Worm (Caenorhabditis elegans): ENCODE data around the gene josd-1.

josd-1 gene

DNA sequence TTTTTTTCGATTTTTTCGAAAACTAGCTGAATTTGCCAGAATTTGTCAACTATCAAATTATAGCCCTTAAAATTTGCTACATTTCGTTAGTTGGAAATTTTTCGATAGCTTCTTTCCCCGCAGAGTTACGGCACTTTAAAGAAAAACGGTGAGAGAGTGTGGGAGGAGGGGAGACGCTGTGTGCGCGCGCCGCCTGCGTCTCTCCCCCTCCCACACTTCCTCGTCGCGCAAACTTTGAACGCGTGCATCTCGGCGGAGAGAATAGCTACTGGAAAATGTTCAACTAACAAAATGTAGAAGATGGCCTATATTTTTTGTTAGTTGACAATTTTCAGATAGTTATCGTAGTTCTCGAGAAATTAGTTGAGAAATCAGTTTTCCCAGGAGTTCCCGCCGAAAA is 30.2 kb downstream of the josd-1 start:
- no peak for TF ChIP-seq ceh-91 (GFP tag; IDR thresholded peaks at IDR 0.05)
- no peak for TF ChIP-seq egrh-3 (GFP tag; IDR thresholded peaks at IDR 0.05)
- TF ChIP-seq hmg-1.2 (GFP tag; IDR thresholded peaks at IDR 0.05) = peak; percentile 86
- peak; percentile 51 for TF ChIP-seq zfh-2 (GFP tag; conservative IDR thresholded peaks at IDR 0.05)

DNA sequence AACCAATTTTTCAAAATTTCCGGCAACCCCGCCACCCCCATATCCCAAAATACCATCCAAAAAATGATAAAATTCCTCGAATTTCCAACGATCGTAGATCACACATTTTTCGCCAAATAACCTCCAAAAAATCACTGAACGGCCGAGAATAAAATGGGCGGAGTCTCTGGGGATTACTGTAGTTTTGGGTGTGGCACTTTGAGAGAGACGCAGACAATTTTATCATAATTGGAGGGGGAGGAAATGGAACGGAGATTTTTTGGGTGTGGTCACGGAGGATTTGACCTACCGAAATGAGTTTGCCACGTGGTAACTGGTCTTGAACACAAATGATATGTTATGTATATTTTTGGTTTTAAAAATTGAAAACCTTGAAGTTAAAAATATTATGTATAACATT is 32.0 kb downstream of the josd-1 start:
- TF ChIP-seq hlh-12 (tag; optimal IDR thresholded peaks at IDR 0.05) (no peak), ztf-3 (GFP tag; optimal IDR thresholded peaks at IDR 0.05) (no peak), aptf-2 (GFP tag; conservative IDR thresholded peaks at IDR 0.05) (no peak), ZK185.1 (tag; optimal IDR thresholded peaks at IDR 0.05; ENCODE audit: poor library complexity, severe bottlenecking) (no peak), tlf-1 (GFP tag; optimal IDR thresholded peaks at IDR 0.05) (no peak)

DNA sequence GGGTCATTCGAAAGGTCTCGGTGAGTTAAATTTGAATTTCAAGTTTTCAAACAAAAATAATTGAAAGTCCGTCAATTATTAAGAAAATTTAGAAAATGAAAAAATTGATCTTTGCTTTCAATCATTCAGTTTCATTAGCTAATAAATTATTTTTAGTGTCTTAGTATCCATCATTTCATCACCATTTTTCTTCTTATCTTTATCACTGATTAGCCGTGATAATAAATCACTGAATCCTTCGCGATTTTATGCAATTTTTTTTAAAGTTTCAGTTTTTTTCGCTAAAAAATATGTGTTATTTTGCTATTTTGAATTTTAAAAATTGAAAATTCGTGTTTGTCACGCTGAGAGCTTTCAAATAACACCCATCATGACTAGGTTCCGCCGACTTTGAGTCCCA is 32.6 kb downstream of the josd-1 start:
- TF ChIP-seq egrh-3 (GFP tag; IDR thresholded peaks at IDR 0.05) (no peak), madf-8 (GFP tag; conservative IDR thresholded peaks at IDR 0.05) (no peak), B0336.3 (GFP tag; IDR thresholded peaks at IDR 0.05) (no peak), hlh-26 (GFP tag; conservative IDR thresholded peaks at IDR 0.05) (no peak), Y79H2A.3 (GFP tag; conservative IDR thresholded peaks at IDR 0.05) (no peak), F57C9.4 (tag; optimal IDR thresholded peaks at IDR 0.05) (no peak)

DNA sequence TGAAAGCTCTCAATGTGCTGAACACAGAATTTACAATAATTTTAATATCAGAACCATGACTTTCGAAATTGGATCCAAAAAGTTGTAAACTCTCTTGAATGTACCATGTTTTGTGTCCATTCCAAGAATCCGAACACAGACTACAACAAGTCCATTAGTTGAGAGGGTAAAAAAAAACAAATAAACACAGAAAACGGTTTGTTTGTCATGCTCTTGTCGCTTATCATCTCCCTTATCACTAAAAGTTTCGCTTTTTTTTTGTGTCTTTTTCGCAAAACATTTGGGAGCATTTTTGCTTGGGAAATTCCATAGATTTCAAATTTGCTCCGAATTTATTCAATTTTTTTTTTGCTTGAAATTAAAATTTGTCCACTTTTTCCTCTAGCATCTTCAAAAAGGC is 33.1 kb downstream of the josd-1 start:
- TF ChIP-seq tbp1 (GFP tag; optimal IDR thresholded peaks at IDR 0.05) (no peak), F49E8.2 (tag; optimal IDR thresholded peaks at IDR 0.05; ENCODE audit: insufficient read depth) (no peak), ztf-22 (GFP tag; optimal IDR thresholded peaks at IDR 0.05) (no peak), ceh-58 (GFP tag; IDR thresholded peaks at IDR 0.05) (no peak), egl-44 (GFP tag; IDR thresholded peaks at IDR 0.05) (no peak), dox-1 (GFP tag; IDR thresholded peaks at IDR 0.05) (no peak), F55B11.4 (tag; optimal IDR thresholded peaks at IDR 0.05; ENCODE audit: borderline replicate concordance, insufficient read depth) (no peak), snpc-4 (GFP tag; optimal IDR thresholded peaks at IDR 0.05) (no peak), snpc-4 (tag; optimal IDR thresholded peaks at IDR 0.05) (no peak), unc-130 (GFP tag; optimal IDR thresholded peaks at IDR 0.05) (no peak), hsf-1 (GFP tag; IDR thresholded peaks at IDR 0.05) (no peak), xnd-1 (tag; optimal IDR thresholded peaks at IDR 0.05) (no peak), T26A5.8 (tag; optimal IDR thresholded peaks at IDR 0.05) (no peak), unc-62 (GFP tag; optimal IDR thresholded peaks at IDR 0.05) (no peak), F52B5.7 (tag; optimal IDR thresholded peaks at IDR 0.05) (no peak), hlh-26 (GFP tag; conservative IDR thresholded peaks at IDR 0.05) (no peak), ztf-26 (tag; optimal IDR thresholded peaks at IDR 0.05) (no peak)

DNA sequence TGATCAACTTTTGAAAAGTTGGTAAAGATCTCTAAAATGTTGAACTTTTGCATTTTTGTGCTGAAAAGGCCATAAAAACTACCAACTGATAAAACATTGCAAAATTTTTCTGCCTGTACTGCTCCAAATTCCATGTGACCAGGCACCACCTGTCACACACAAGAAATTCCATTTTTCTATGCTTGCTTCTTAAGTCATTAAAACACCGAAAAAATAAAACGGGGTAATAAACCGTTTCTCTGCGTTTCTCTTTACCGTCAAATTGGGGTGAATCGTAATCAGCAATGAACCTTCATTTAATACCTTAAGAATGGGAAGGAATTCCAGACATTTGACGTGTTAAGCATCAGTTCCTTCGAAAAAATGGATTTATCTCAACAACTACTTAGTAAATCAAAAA is 33.8 kb downstream of the josd-1 start:
- no peak for TF ChIP-seq snpc-1.1 (tag; optimal IDR thresholded peaks at IDR 0.05; ENCODE audit: insufficient read depth)
- TF ChIP-seq ztf-3 (GFP tag; optimal IDR thresholded peaks at IDR 0.05) = no peak
- no peak for TF ChIP-seq nfya-2 (GFP tag; IDR thresholded peaks at IDR 0.05)
- no peak for TF ChIP-seq sptf-2 (GFP tag; optimal IDR thresholded peaks at IDR 0.05)
- peak; percentile 74 for TF ChIP-seq unc-62 (GFP tag; optimal IDR thresholded peaks at IDR 0.05)
- TF ChIP-seq fkh-3 (tag; optimal IDR thresholded peaks at IDR 0.05) = no peak
- no peak for TF ChIP-seq hlh-26 (GFP tag; conservative IDR thresholded peaks at IDR 0.05)
- TF ChIP-seq F10E7.11 (tag; optimal IDR thresholded peaks at IDR 0.05) = no peak
- no peak for TF ChIP-seq xnd-1 (tag; optimal IDR thresholded peaks at IDR 0.05)
- no peak for TF ChIP-seq Y53F4B.3 (GFP tag; IDR thresholded peaks at IDR 0.05)
- TF ChIP-seq egl-44 (GFP tag; IDR thresholded peaks at IDR 0.05) = 0 out of 2 replicates have a peak, but pooled peaks have one; percentile 33
- TF ChIP-seq ztf-25 (GFP tag; IDR thresholded peaks at IDR 0.05) = no peak
- peak; percentile 89 for TF ChIP-seq nhr-80 (tag; optimal IDR thresholded peaks at IDR 0.05)
- no peak for TF ChIP-seq ztf-28 (GFP tag; IDR thresholded peaks at IDR 0.05)
- no peak for TF ChIP-seq C17E4.6 (GFP tag; IDR thresholded peaks at IDR 0.05)
- no peak for TF ChIP-seq ztf-6 (GFP tag; IDR thresholded peaks at IDR 0.05)
- no peak for TF ChIP-seq ceh-40 (GFP tag; IDR thresholded peaks at IDR 0.05)
- TF ChIP-seq F39B2.1 (GFP tag; IDR thresholded peaks at IDR 0.05) = no peak
- peak; percentile 25; the same call in 1 of the 2 replicates for TF ChIP-seq dox-1 (GFP tag; IDR thresholded peaks at IDR 0.05)
- no peak for TF ChIP-seq ztf-22 (GFP tag; optimal IDR thresholded peaks at IDR 0.05)
